Fruit fly (Drosophila melanogaster) whole organism, embryonic: ENCODE results near the gene CG7878.

Source experiments
- Abd-B ChIP-seq: fragments of 200-800 bp; sonication (Bioruptor generic); optimal IDR thresholded peaks from 2 replicates; lab custom pipeline; 2018; ENCODE audit warnings: missing biosample characterization, mild to moderate bottlenecking, missing genetic modification characterization, moderate library complexity
- C15 ChIP-seq: fragments of 200-800 bp; sonication (Bioruptor generic); IDR thresholded peaks from 3 replicates; pipeline ENCODE4 v1.3.6; 2022; ENCODE audit warnings: missing biosample characterization, missing genetic modification characterization
- CG10209 ChIP-seq: fragments of 200-800 bp; sonication (Bioruptor generic); optimal IDR thresholded peaks from 3 replicates; lab custom pipeline; 2017; ENCODE audit warnings: missing biosample characterization, mild to moderate bottlenecking, missing genetic modification characterization, missing genetic modification reagents
- CG10267 ChIP-seq: fragments of 200-800 bp; sonication (Bioruptor generic); optimal IDR thresholded peaks from 2 replicates; lab custom pipeline; 2018; ENCODE audit warnings: missing biosample characterization, mild to moderate bottlenecking, missing genetic modification characterization, moderate library complexity
- CG10543 ChIP-seq: fragments of 200-800 bp; sonication (Bioruptor generic); optimal IDR thresholded peaks from 3 replicates; lab custom pipeline; 2017; ENCODE audit warnings: missing biosample characterization, mild to moderate bottlenecking, missing genetic modification characterization, moderate library complexity
- CG10979 ChIP-seq: fragments of 200-800 bp; sonication (Bioruptor generic); optimal IDR thresholded peaks from 2 replicates; lab custom pipeline; 2018; ENCODE audit warnings: missing biosample characterization, mild to moderate bottlenecking, missing genetic modification characterization, moderate library complexity
- CG14667 ChIP-seq: fragments of 200-800 bp; sonication (Bioruptor generic); IDR thresholded peaks from 2 replicates; pipeline ENCODE4 v1.3.6; 2022; ENCODE audit warnings: missing biosample characterization, missing genetic modification characterization
- CG1792 ChIP-seq: fragments of 200-800 bp; sonication (Bioruptor generic); optimal IDR thresholded peaks from 2 replicates; lab custom pipeline; 2016; ENCODE audit warnings: missing biosample characterization, missing genetic modification characterization
- CG18619 ChIP-seq: fragments of 200-800 bp; sonication (Bioruptor generic); optimal IDR thresholded peaks from 3 replicates; lab custom pipeline; 2017; ENCODE audit warnings: missing biosample characterization, mild to moderate bottlenecking, missing genetic modification characterization
- CG18764 ChIP-seq: fragments of 200-800 bp; sonication (Bioruptor generic); optimal IDR thresholded peaks from 3 replicates; lab custom pipeline; 2016; ENCODE audit warnings: missing biosample characterization, missing genetic modification characterization
- CG31388 ChIP-seq: fragments of 200-800 bp; sonication (Bioruptor generic); optimal IDR thresholded peaks from 2 replicates; lab custom pipeline; 2016; ENCODE audit warnings: missing biosample characterization, missing genetic modification characterization
- CG34422 ChIP-seq: fragments of 200-800 bp; sonication (Bioruptor generic); IDR thresholded peaks from 3 replicates; pipeline ENCODE4 v1.3.6; 2022; ENCODE audit warnings: missing biosample characterization, missing genetic modification characterization
- CG6175 ChIP-seq: fragments of 200-800 bp; sonication (Bioruptor generic); IDR thresholded peaks from 3 replicates; pipeline ENCODE4 v1.3.6; 2022; ENCODE audit warnings: missing biosample characterization, missing genetic modification characterization
- CG8281 ChIP-seq: fragments of 200-800 bp; sonication (Bioruptor generic); optimal IDR thresholded peaks from 2 replicates; lab custom pipeline; 2018; ENCODE audit warnings: missing biosample characterization, mild to moderate bottlenecking, missing genetic modification characterization, moderate library complexity
- CG8290 ChIP-seq, 3 experiments: fragments of 200-800 bp; sonication (Bioruptor generic); optimal IDR thresholded peaks; 2 replicates each; lab custom pipeline; 2016 to 2019; ENCODE audit warnings: missing biosample characterization in 3 of 3, missing genetic modification characterization in 3 of 3, mild to moderate bottlenecking in 2 of 3, moderate library complexity in 1 of 3
- CG8478 ChIP-seq: fragments of >200 bp; optimal IDR thresholded peaks from 2 replicates; lab custom pipeline; 2018
- CoRest ChIP-seq: fragments of 200-800 bp; sonication (Bioruptor generic); optimal IDR thresholded peaks from 3 replicates; lab custom pipeline; 2018; ENCODE audit warnings: missing biosample characterization, mild to moderate bottlenecking, missing genetic modification characterization, moderate library complexity
- Dfd ChIP-seq, 2 experiments: fragments of >200 bp; optimal IDR thresholded peaks; 2 replicates each; lab custom pipeline; 2017; ENCODE audit warnings: missing biosample characterization in 2 of 2, missing genetic modification characterization in 2 of 2
- HLH3B ChIP-seq: fragments of 200-800 bp; sonication (Bioruptor generic); IDR thresholded peaks from 2 replicates; pipeline ENCODE4 v1.3.6; 2022; ENCODE audit warnings: missing biosample characterization, missing genetic modification characterization
- Hey ChIP-seq: fragments of 200-800 bp; sonication (Bioruptor generic); optimal IDR thresholded peaks from 3 replicates; lab custom pipeline; 2018; ENCODE audit warnings: missing biosample characterization, mild to moderate bottlenecking, missing genetic modification characterization
- MTF-1 ChIP-seq: fragments of 200-800 bp; sonication (Bioruptor generic); optimal IDR thresholded peaks from 2 replicates; lab custom pipeline; 2018; ENCODE audit warnings: missing biosample characterization, mild to moderate bottlenecking, missing genetic modification characterization, borderline replicate concordance
- Med ChIP-seq: fragments of 200-800 bp; sonication (Bioruptor generic); peaks from one replicate; lab custom pipeline; 2016; ENCODE audit warnings: missing biosample characterization, missing genetic modification characterization, mild to moderate bottlenecking, inconsistent platforms, moderate library complexity
- NC2β ChIP-seq: fragments of 200-800 bp; sonication (Bioruptor generic); optimal IDR thresholded peaks from 2 replicates; lab custom pipeline; 2016; ENCODE audit warnings: missing biosample characterization, missing genetic modification characterization
- Opbp ChIP-seq: fragments of 200-800 bp; sonication (Bioruptor generic); IDR thresholded peaks from 3 replicates; pipeline ENCODE4 v1.3.6; 2022; ENCODE audit warnings: missing biosample characterization, missing genetic modification characterization; ENCODE audit not compliant: partially characterized antibody
- Xrp1 ChIP-seq: fragments of 200-800 bp; sonication (Bioruptor generic); IDR thresholded peaks from 2 replicates; pipeline ENCODE4 v1.3.6; 2022; ENCODE audit warnings: missing biosample characterization, missing genetic modification characterization
- al ChIP-seq: fragments of 200-800 bp; sonication (Bioruptor generic); IDR thresholded peaks from 2 replicates; pipeline ENCODE4 v1.3.6; 2022; ENCODE audit warnings: missing biosample characterization, missing genetic modification characterization
- ase ChIP-seq: fragments of 200-800 bp; sonication (Bioruptor generic); IDR thresholded peaks from 3 replicates; pipeline ENCODE4 v1.3.6; 2022; ENCODE audit warnings: missing biosample characterization, missing genetic modification characterization
- bbx ChIP-seq: fragments of 200-800 bp; sonication (Bioruptor generic); IDR thresholded peaks from 2 replicates; pipeline ENCODE4 v1.3.6; 2022; ENCODE audit warnings: missing biosample characterization, missing genetic modification characterization; ENCODE audit not compliant: partially characterized antibody
- bcd ChIP-seq: fragments of 200-800 bp; sonication (Bioruptor generic); optimal IDR thresholded peaks from 2 replicates; lab custom pipeline; 2017; ENCODE audit warnings: missing biosample characterization, mild to moderate bottlenecking, missing genetic modification characterization
- btn ChIP-seq: fragments of 200-800 bp; sonication (Bioruptor generic); optimal IDR thresholded peaks from 2 replicates; lab custom pipeline; 2016; ENCODE audit warnings: missing biosample characterization, missing genetic modification characterization
- chn ChIP-seq: fragments of 200-800 bp; sonication (Bioruptor generic); optimal IDR thresholded peaks from 2 replicates; lab custom pipeline; 2016; ENCODE audit warnings: missing biosample characterization, missing genetic modification characterization
- crc ChIP-seq: fragments of 200-800 bp; sonication (Bioruptor generic); optimal IDR thresholded peaks from 2 replicates; lab custom pipeline; 2016; ENCODE audit warnings: missing biosample characterization, missing genetic modification characterization
- dmrt11E ChIP-seq: fragments of 200-800 bp; sonication (Bioruptor generic); optimal IDR thresholded peaks from 3 replicates; lab custom pipeline; 2018; ENCODE audit warnings: missing biosample characterization, mild to moderate bottlenecking, missing genetic modification characterization, moderate library complexity
- dysf ChIP-seq: fragments of 200-800 bp; sonication (Bioruptor generic); IDR thresholded peaks from 3 replicates; pipeline ENCODE4 v1.3.6; 2022; ENCODE audit warnings: missing biosample characterization, missing genetic modification characterization
- esg ChIP-seq: fragments of 200-800 bp; sonication (Bioruptor generic); conservative IDR thresholded peaks from 2 replicates; pipeline ENCODE4 v1.3.6; 2022; ENCODE audit warnings: missing biosample characterization, missing genetic modification characterization
- gcm2 ChIP-seq: fragments of 200-800 bp; sonication (Bioruptor generic); optimal IDR thresholded peaks from 2 replicates; lab custom pipeline; 2016; ENCODE audit warnings: missing biosample characterization, missing genetic modification characterization
- gro ChIP-seq: fragments of 200-800 bp; sonication (Bioruptor generic); optimal IDR thresholded peaks from 2 replicates; lab custom pipeline; 2016; ENCODE audit warnings: missing biosample characterization, missing genetic modification characterization
- luna ChIP-seq: fragments of 200-800 bp; sonication (Bioruptor generic); optimal IDR thresholded peaks from 2 replicates; lab custom pipeline; 2016; ENCODE audit warnings: missing biosample characterization, missing genetic modification characterization
- mld ChIP-seq: fragments of 200-800 bp; sonication (Bioruptor generic); IDR thresholded peaks from 3 replicates; pipeline ENCODE4 v1.3.6; 2022; ENCODE audit warnings: missing biosample characterization, missing genetic modification characterization; ENCODE audit not compliant: partially characterized antibody
- nerfin-2 ChIP-seq: fragments of 200-800 bp; sonication (Bioruptor generic); IDR thresholded peaks from 2 replicates; pipeline ENCODE4 v1.3.6; 2022; ENCODE audit warnings: missing biosample characterization, missing genetic modification characterization; ENCODE audit not compliant: partially characterized antibody
- onecut ChIP-seq: fragments of 200-800 bp; sonication (Bioruptor generic); IDR thresholded peaks from 2 replicates; pipeline ENCODE4 v1.3.6; 2022; ENCODE audit warnings: missing biosample characterization, missing genetic modification characterization
- sd ChIP-seq: fragments of 200-800 bp; sonication (Bioruptor generic); optimal IDR thresholded peaks from 3 replicates; lab custom pipeline; 2018; ENCODE audit warnings: missing biosample characterization, mild to moderate bottlenecking, missing genetic modification characterization, moderate library complexity
- sisA ChIP-seq: fragments of 200-800 bp; sonication (Bioruptor generic); IDR thresholded peaks from 2 replicates; pipeline ENCODE4 v1.3.6; 2022; ENCODE audit warnings: missing biosample characterization, missing genetic modification characterization
- slbo ChIP-seq: fragments of 200-800 bp; sonication (Bioruptor generic); IDR thresholded peaks from 2 replicates; pipeline ENCODE4 v1.3.6; 2022; ENCODE audit warnings: missing biosample characterization, missing genetic modification characterization
- sqz ChIP-seq: fragments of 200-800 bp; sonication (Bioruptor generic); optimal IDR thresholded peaks from 3 replicates; lab custom pipeline; 2018; ENCODE audit warnings: missing biosample characterization, mild to moderate bottlenecking, missing genetic modification characterization
- ssp ChIP-seq: fragments of 200-800 bp; sonication (Bioruptor generic); IDR thresholded peaks from 2 replicates; pipeline ENCODE4 v1.3.6; 2022; ENCODE audit warnings: missing biosample characterization, missing genetic modification characterization
- tin ChIP-seq: fragments of 200-800 bp; sonication (Bioruptor generic); optimal IDR thresholded peaks from 3 replicates; lab custom pipeline; 2016; ENCODE audit warnings: missing biosample characterization, missing genetic modification characterization
- twi ChIP-seq: fragments of 200-800 bp; optimal IDR thresholded peaks from 2 replicates; lab custom pipeline; 2019; ENCODE audit warnings: missing biosample characterization, mild to moderate bottlenecking, missing genetic modification characterization, moderate library complexity
- zen ChIP-seq: fragments of 200-800 bp; sonication (Bioruptor generic); optimal IDR thresholded peaks from 3 replicates; lab custom pipeline; 2018; ENCODE audit warnings: missing biosample characterization, mild to moderate bottlenecking, missing genetic modification characterization, moderate library complexity

The CG7878 gene

DNA sequence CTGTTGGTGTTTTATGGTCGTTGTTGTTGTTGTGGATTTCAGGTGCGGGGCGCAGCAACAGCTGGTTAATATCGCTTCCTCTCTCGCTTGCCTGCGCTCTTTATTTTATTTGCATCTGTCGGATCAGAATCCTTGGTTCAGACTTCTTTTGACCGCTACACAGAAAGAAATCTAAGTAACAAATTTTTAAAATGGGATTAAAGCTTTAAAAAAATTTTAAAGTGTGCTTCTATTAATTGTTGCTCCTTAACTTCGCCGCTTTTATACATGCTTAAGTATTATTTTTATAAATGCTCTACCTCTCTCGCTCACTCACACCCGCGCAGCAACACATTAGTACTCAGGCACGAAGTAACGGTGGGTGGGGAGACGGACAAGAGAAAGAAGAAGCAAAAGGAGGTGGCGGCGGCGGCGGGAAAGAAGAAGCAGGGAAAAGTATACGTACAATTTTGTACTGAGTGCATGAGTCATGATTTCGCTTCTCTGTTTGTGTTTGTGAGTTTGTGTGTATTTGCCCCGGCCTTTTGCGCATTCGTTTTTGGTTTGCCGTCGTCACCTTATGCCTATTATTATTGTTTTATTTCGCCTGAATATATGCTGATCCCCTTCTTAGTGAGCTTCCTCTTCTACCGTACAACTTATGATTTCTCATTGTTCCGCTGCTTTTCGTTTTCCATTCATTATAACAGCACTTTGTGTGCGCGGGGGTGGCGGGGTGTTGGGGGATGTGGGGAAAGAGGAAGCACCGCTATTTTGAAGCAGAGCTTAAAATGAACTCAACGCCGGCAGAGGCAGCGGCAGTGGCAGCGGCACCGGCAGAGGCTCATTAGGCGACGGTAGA, 8.5 kb upstream of the CG7878 start (continued):
- TF ChIP-seq NC2β (GFP tag; lab: Kevin White, UChicago) (peak; percentile 78), al (GFP tag; lab: Robert Waterston, UW) (peak; percentile 58), CG8290 (GFP tag; optimal IDR thresholded peaks at IDR 0.05; lab: Kevin White, UChicago) (peak; percentile 66), CG8290 (tag; optimal IDR thresholded peaks at IDR 0.05; lab: Kevin White, UChicago) (peak in 1 of 2 experiments; percentile 63), CG14667 (GFP tag; lab: Robert Waterston, UW) (peak; percentile 71), CG10267 (tag; lab: Kevin White, UChicago) (peak; percentile 81), sd (tag; lab: Kevin White, UChicago) (peak; percentile 34), crc (GFP tag; lab: Kevin White, UChicago) (peak; percentile 69), gcm2 (GFP tag; lab: Kevin White, UChicago) (peak; percentile 53), Abd-B (GFP tag; lab: Kevin White, UChicago) (peak; percentile 61), CG1792 (GFP tag; lab: Kevin White, UChicago) (peak; percentile 65), esg (GFP tag; lab: Robert Waterston, UW) (peak; percentile 80), MTF-1 (GFP tag; lab: Kevin White, UChicago) (peak; percentile 54), zen (peak; percentile 92), bbx (GFP tag; lab: Robert Waterston, UW) (no peak), CG18619 (GFP tag; lab: Kevin White, UChicago) (peak; percentile 78), mld (no peak), CoRest (tag; lab: Kevin White, UChicago) (peak; percentile 79), slbo (GFP tag; lab: Robert Waterston, UW) (peak; percentile 80), CG18764 (GFP tag; lab: Kevin White, UChicago) (peak; percentile 51), C15 (GFP tag; lab: Robert Waterston, UW) (peak; percentile 51; the same call in 1 of the 3 replicates), Dfd (GFP tag; optimal IDR thresholded peaks at IDR 0.05; lab: Kevin White, UChicago) (no peak), HLH3B (GFP tag; lab: Robert Waterston, UW) (peak; percentile 79), sisA (GFP tag; lab: Robert Waterston, UW) (peak; percentile 82), sqz (GFP tag; lab: Kevin White, UChicago) (peak; percentile 47), Opbp (GFP tag; lab: Robert Waterston, UW) (no peak), nerfin-2 (GFP tag; lab: Robert Waterston, UW) (no peak), dmrt11E (tag; lab: Kevin White, UChicago) (peak; percentile 76), bcd (peak; percentile 86), Med (GFP tag; lab: Kevin White, UChicago) (peak; percentile 97), dysf (peak; percentile 86), CG31388 (GFP tag; lab: Kevin White, UChicago) (peak; percentile 72), CG8281 (no peak), twi (tag; lab: Kevin White, UChicago) (peak; percentile 49), tin (GFP tag; lab: Kevin White, UChicago) (peak; percentile 78), ase (peak; percentile 71; the same call in 2 of the 3 replicates), CG8478 (lab: Kevin White, UChicago) (no peak), CG10543 (GFP tag; lab: Kevin White, UChicago) (peak; percentile 72), CG6175 (GFP tag; lab: Robert Waterston, UW) (peak; percentile 63), gro (peak; percentile 94), luna (GFP tag; lab: Kevin White, UChicago) (peak; percentile 68), CG10979 (tag; lab: Kevin White, UChicago) (peak; percentile 89), Hey (no peak), ssp (peak; percentile 64), btn (GFP tag; lab: Kevin White, UChicago) (peak; percentile 50), chn (GFP tag; lab: Kevin White, UChicago) (peak; percentile 83), onecut (GFP tag; lab: Robert Waterston, UW) (no peak), CG34422 (GFP tag; lab: Robert Waterston, UW) (peak; percentile 81), Xrp1 (GFP tag; lab: Robert Waterston, UW) (peak; percentile 92), CG10209 (GFP tag; lab: Kevin White, UChicago) (peak; percentile 82)
